Worm (Caenorhabditis elegans) whole organism, L4 larva: ENCODE data around the gene dop-6.

ENCODE experiments used
- ama-1 ChIP-seq: fragments of 150-350 bp; optimal IDR thresholded peaks from 2 replicates; lab custom pipeline; 2014; ENCODE audit warnings: inconsistent platforms, mixed read lengths
- ces-1 ChIP-seq: fragments of 150-350 bp; sonication (generic microtip); optimal IDR thresholded peaks from 4 replicates; lab custom pipeline; 2014; ENCODE audit warnings: missing biosample characterization, missing genetic modification reagents, missing genetic modification characterization
- lim-7 ChIP-seq: fragments of 200-800 bp; sonication (Bioruptor generic); IDR thresholded peaks from 2 replicates; pipeline ENCODE4 v1.3.6; 2022; ENCODE audit warnings: missing genetic modification characterization, missing compliant biosample characterization
- mep-1 ChIP-seq: fragments of 150-350 bp; sonication (generic microtip); optimal IDR thresholded peaks from 3 replicates; lab custom pipeline; 2014; ENCODE audit warnings: missing biosample characterization, missing genetic modification characterization
- nhr-48 ChIP-seq: sonication (generic microtip); optimal IDR thresholded peaks from 2 replicates; lab custom pipeline; 2016; ENCODE audit warnings: mild to moderate bottlenecking, missing genetic modification characterization, missing compliant biosample characterization
- saeg-2 ChIP-seq: fragments of 200-800 bp; sonication (Bioruptor generic); IDR thresholded peaks from 2 replicates; pipeline ENCODE4 v1.3.6; 2022; ENCODE audit warnings: missing genetic modification reagents, missing genetic modification characterization, missing compliant biosample characterization
- skn-1 ChIP-seq: fragments of 150-350 bp; optimal IDR thresholded peaks from 2 replicates; lab custom pipeline; 2014; ENCODE audit warnings: missing biosample characterization, missing genetic modification characterization
- zag-1 ChIP-seq: fragments of 150-350 bp; optimal IDR thresholded peaks from 2 replicates; lab custom pipeline; 2014; ENCODE audit warnings: missing biosample characterization, missing genetic modification characterization

DNA sequence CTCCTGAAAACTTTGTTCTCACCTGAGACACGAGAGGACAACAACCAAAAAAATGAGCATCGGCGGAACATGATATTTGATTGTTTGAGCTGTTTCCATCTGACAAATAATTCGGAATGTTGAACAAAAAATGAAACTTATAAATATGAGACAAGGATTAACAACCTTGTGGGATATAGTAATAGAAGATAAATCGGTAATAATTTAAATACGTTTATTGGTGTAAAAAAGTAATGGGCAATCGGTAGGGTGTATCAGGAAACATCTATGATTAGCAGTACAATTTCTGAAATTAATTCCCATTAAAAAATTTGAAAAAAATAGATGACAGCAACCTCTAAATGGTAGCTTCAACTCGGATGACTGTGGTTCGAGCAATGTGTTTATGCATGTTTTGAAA lies 46.8 kb downstream of the dop-6 start, which contains the start of gene R160.10:
- TF ChIP-seq ama-1 (lab: Kevin White, UChicago), result no peak
- no peak for TF ChIP-seq saeg-2 (GFP tag; lab: Robert Waterston, UW)
- no peak for TF ChIP-seq ces-1 (GFP tag; lab: Kevin White, UChicago)
- no peak for TF ChIP-seq mep-1
- TF ChIP-seq lim-7 (GFP tag; lab: Robert Waterston, UW), result no peak
- TF ChIP-seq nhr-48 (tag; lab: Kevin White, UChicago), result no peak
- no peak for TF ChIP-seq skn-1
- no peak for TF ChIP-seq zag-1
